1 fruit fly cellular context compared by ENCODE assay signal in genomic region chrX:3281958-3282357, dm6.
TF ChIP-seq lines count a peak whose summit lies in the region.

No protein-coding gene starts in this region.

TF ChIP-seq in whole organism, embryonic, 481 proteins besides CTCF, POLR2A, EP300 and RAD21 (continued from another document):
- TF ChIP-seq CG10959 (GFP tag; IDR thresholded peaks at IDR 0.05; lab: Robert Waterston, UW) (no peak), ato (GFP tag; IDR thresholded peaks at IDR 0.05; lab: Robert Waterston, UW; ENCODE audit: partially characterized antibody) (no peak), Dll (GFP tag; IDR thresholded peaks at IDR 0.05; lab: Robert Waterston, UW; ENCODE audit: partially characterized antibody) (no peak), Opbp (GFP tag; IDR thresholded peaks at IDR 0.05; lab: Robert Waterston, UW; ENCODE audit: partially characterized antibody) (no peak), Rx (GFP tag; IDR thresholded peaks at IDR 0.05; lab: Robert Waterston, UW) (no peak), Fer3 (tag; optimal IDR thresholded peaks at IDR 0.05; lab: Kevin White, UChicago) (peak; percentile 53), amos (GFP tag; IDR thresholded peaks at IDR 0.05; lab: Robert Waterston, UW; ENCODE audit: partially characterized antibody) (no peak), CG6765 (GFP tag; optimal IDR thresholded peaks at IDR 0.05; lab: Kevin White, UChicago) (peak; percentile 44), tna (GFP tag; IDR thresholded peaks at IDR 0.05; lab: Robert Waterston, UW; ENCODE audit: partially characterized antibody) (no peak), CG10267 (tag; optimal IDR thresholded peaks at IDR 0.05; lab: Kevin White, UChicago) (no peak), NFAT (GFP tag; IDR thresholded peaks at IDR 0.05; lab: Robert Waterston, UW) (no peak), CG7357 (GFP tag; IDR thresholded peaks at IDR 0.05; lab: Robert Waterston, UW) (no peak), schlank (tag; optimal IDR thresholded peaks at IDR 0.05; lab: Kevin White, UChicago) (peak; percentile 31), Aef1 (GFP tag; IDR thresholded peaks at IDR 0.05; lab: Robert Waterston, UW) (no peak), HLHmδ (GFP tag; optimal IDR thresholded peaks at IDR 0.05; lab: Kevin White, UChicago) (no peak), mam (GFP tag; optimal IDR thresholded peaks at IDR 0.05; lab: Kevin White, UChicago) (no peak), sim (GFP tag; IDR thresholded peaks at IDR 0.05; lab: Robert Waterston, UW) (no peak), crol (GFP tag; IDR thresholded peaks at IDR 0.05; lab: Robert Waterston, UW) (no peak), slbo (GFP tag; IDR thresholded peaks at IDR 0.05; lab: Robert Waterston, UW) (no peak), CG1647 (GFP tag; optimal IDR thresholded peaks at IDR 0.05; lab: Kevin White, UChicago) (no peak), CG12769 (tag; optimal IDR thresholded peaks at IDR 0.05; lab: Kevin White, UChicago) (peak; percentile 24), E2f1 (GFP tag; IDR thresholded peaks at IDR 0.05; lab: Robert Waterston, UW) (no peak), Chrac-16 (GFP tag; optimal IDR thresholded peaks at IDR 0.05; lab: Kevin White, UChicago) (no peak), CG8290 (GFP tag; optimal IDR thresholded peaks at IDR 0.05; lab: Kevin White, UChicago) (no peak), CG8290 (tag; optimal IDR thresholded peaks at IDR 0.05; lab: Kevin White, UChicago) (peak in 1 of 2 experiments; percentile 67), ken (GFP tag; IDR thresholded peaks at IDR 0.05; lab: Robert Waterston, UW) (no peak), CG3407 (GFP tag; optimal IDR thresholded peaks at IDR 0.05; lab: Kevin White, UChicago) (no peak), hb (GFP tag; IDR thresholded peaks at IDR 0.05; lab: Robert Waterston, UW; ENCODE audit: partially characterized antibody) (no peak), cas (GFP tag; IDR thresholded peaks at IDR 0.05; lab: Robert Waterston, UW) (no peak), bigmax (GFP tag; optimal IDR thresholded peaks at IDR 0.05; lab: Kevin White, UChicago) (no peak), Eip74EF (GFP tag; optimal IDR thresholded peaks at IDR 0.05; lab: Kevin White, UChicago) (no peak), CG7928 (GFP tag; optimal IDR thresholded peaks at IDR 0.05; lab: Kevin White, UChicago) (peak; percentile 3), sqz (GFP tag; optimal IDR thresholded peaks at IDR 0.05; lab: Kevin White, UChicago) (no peak), HHEX (GFP tag; optimal IDR thresholded peaks at IDR 0.05; lab: Kevin White, UChicago) (peak; percentile 13), CG12391 (tag; optimal IDR thresholded peaks at IDR 0.05; lab: Kevin White, UChicago) (no peak), GATAe (GFP tag; conservative IDR thresholded peaks at IDR 0.05; lab: Robert Waterston, UW) (no peak), CG1602 (GFP tag; optimal IDR thresholded peaks at IDR 0.05; lab: Kevin White, UChicago) (no peak), B-H2 (GFP tag; optimal IDR thresholded peaks at IDR 0.05; lab: Kevin White, UChicago) (peak; percentile 17), fd3F (GFP tag; optimal IDR thresholded peaks at IDR 0.05; lab: Kevin White, UChicago) (peak; percentile 41), E2f2 (GFP tag; IDR thresholded peaks at IDR 0.05; lab: Robert Waterston, UW) (no peak), MTF-1 (GFP tag; optimal IDR thresholded peaks at IDR 0.05; lab: Kevin White, UChicago; ENCODE audit: borderline replicate concordance) (no peak), lab (GFP tag; optimal IDR thresholded peaks at IDR 0.05; lab: Kevin White, UChicago) (peak; percentile 69), pnt (GFP tag; optimal IDR thresholded peaks at IDR 0.05; lab: Kevin White, UChicago) (no peak), CG17359 (tag; optimal IDR thresholded peaks at IDR 0.05; lab: Kevin White, UChicago) (no peak), CG43689 (GFP tag; IDR thresholded peaks at IDR 0.05; lab: Robert Waterston, UW) (no peak), h (optimal IDR thresholded peaks at IDR 0.05; lab: Kevin White, UChicago) (no peak), gcm2 (GFP tag; optimal IDR thresholded peaks at IDR 0.05; lab: Kevin White, UChicago) (no peak), CG13894 (tag; optimal IDR thresholded peaks at IDR 0.05; lab: Kevin White, UChicago) (no peak), CG13123 (GFP tag; optimal IDR thresholded peaks at IDR 0.05; lab: Kevin White, UChicago) (no peak), MBD-R2 (GFP tag; IDR thresholded peaks at IDR 0.05; lab: Robert Waterston, UW) (no peak), dysf (GFP tag; IDR thresholded peaks at IDR 0.05; lab: Robert Waterston, UW) (no peak), gfzf (GFP tag; optimal IDR thresholded peaks at IDR 0.05; lab: Kevin White, UChicago) (no peak), CG14014 (GFP tag; IDR thresholded peaks at IDR 0.05; lab: Robert Waterston, UW) (no peak), knrl (GFP tag; IDR thresholded peaks at IDR 0.05; lab: Robert Waterston, UW; ENCODE audit: partially characterized antibody) (no peak), CG3065 (GFP tag; optimal IDR thresholded peaks at IDR 0.05; lab: Kevin White, UChicago) (no peak), grn (GFP tag; optimal IDR thresholded peaks at IDR 0.05; lab: Kevin White, UChicago) (no peak), Six4 (GFP tag; optimal IDR thresholded peaks at IDR 0.05; lab: Kevin White, UChicago) (no peak), HLH4C (GFP tag; IDR thresholded peaks at IDR 0.05; lab: Robert Waterston, UW; ENCODE audit: partially characterized antibody) (no peak), CG15011 (GFP tag; optimal IDR thresholded peaks at IDR 0.05; lab: Kevin White, UChicago) (no peak), lov (optimal IDR thresholded peaks at IDR 0.05; lab: Kevin White, UChicago) (no peak), lov (GFP tag; IDR thresholded peaks at IDR 0.05; lab: Robert Waterston, UW) (no peak), PHDP (tag; optimal IDR thresholded peaks at IDR 0.05; lab: Kevin White, UChicago) (peak; percentile 28), pzg (GFP tag; optimal IDR thresholded peaks at IDR 0.05; lab: Kevin White, UChicago) (no peak), CG2712 (tag; optimal IDR thresholded peaks at IDR 0.05; lab: Kevin White, UChicago) (no peak), Dek (tag; optimal IDR thresholded peaks at IDR 0.05; lab: Kevin White, UChicago) (no peak), CG3163 (GFP tag; optimal IDR thresholded peaks at IDR 0.05; lab: Kevin White, UChicago) (no peak), tx (GFP tag; optimal IDR thresholded peaks at IDR 0.05; lab: Kevin White, UChicago) (no peak), CG14441 (GFP tag; IDR thresholded peaks at IDR 0.05; lab: Robert Waterston, UW) (no peak), Rfx (GFP tag; IDR thresholded peaks at IDR 0.05; lab: Robert Waterston, UW) (peak; percentile 27; the same call in 1 of the 2 replicates), CG9817 (tag; optimal IDR thresholded peaks at IDR 0.05; lab: Kevin White, UChicago) (peak; percentile 30), CG13296 (GFP tag; optimal IDR thresholded peaks at IDR 0.05; lab: Kevin White, UChicago) (no peak), gem (tag; optimal IDR thresholded peaks at IDR 0.05; lab: Kevin White, UChicago) (peak; percentile 15), B-H1 (GFP tag; IDR thresholded peaks at IDR 0.05; lab: Robert Waterston, UW) (no peak), CG15696 (tag; optimal IDR thresholded peaks at IDR 0.05; lab: Kevin White, UChicago) (no peak), bbx (GFP tag; IDR thresholded peaks at IDR 0.05; lab: Robert Waterston, UW; ENCODE audit: partially characterized antibody) (no peak), CG2678 (tag; optimal IDR thresholded peaks at IDR 0.05; lab: Kevin White, UChicago) (peak; percentile 54), CG34376 (GFP tag; optimal IDR thresholded peaks at IDR 0.05; lab: Kevin White, UChicago) (no peak), CG1024 (GFP tag; IDR thresholded peaks at IDR 0.05; lab: Robert Waterston, UW) (no peak), Asciz (GFP tag; optimal IDR thresholded peaks at IDR 0.05; lab: Kevin White, UChicago) (no peak), pb (GFP tag; optimal IDR thresholded peaks at IDR 0.05; lab: Kevin White, UChicago) (no peak), Xbp1 (GFP tag; optimal IDR thresholded peaks at IDR 0.05; lab: Kevin White, UChicago) (no peak), CG18599 (GFP tag; optimal IDR thresholded peaks at IDR 0.05; lab: Kevin White, UChicago) (peak; percentile 68), CG12071 (GFP tag; optimal IDR thresholded peaks at IDR 0.05; lab: Kevin White, UChicago) (peak; percentile 32), btn (GFP tag; optimal IDR thresholded peaks at IDR 0.05; lab: Kevin White, UChicago) (no peak), CG32532 (GFP tag; IDR thresholded peaks at IDR 0.05; lab: Robert Waterston, UW) (no peak), toy (GFP tag; IDR thresholded peaks at IDR 0.05; lab: Robert Waterston, UW) (no peak), CG10209 (GFP tag; optimal IDR thresholded peaks at IDR 0.05; lab: Kevin White, UChicago) (peak; percentile 17)
TF ChIP-seq in whole organism, embryonic: peak in this region for 26.
